Fruit fly (Drosophila melanogaster) whole organism, embryonic: Measurements from ENCODE around the gene Acp76A.

Experiments used
- Ada2b ChIP-seq: fragments of 200-800 bp; sonication (Bioruptor generic); IDR thresholded peaks from 2 replicates; pipeline ENCODE4 v1.3.6; 2022; ENCODE audit warnings: missing biosample characterization, missing genetic modification characterization
- BEAF-32 ChIP-seq: fragments of 200-800 bp; sonication (Bioruptor generic); optimal IDR thresholded peaks from 3 replicates; lab custom pipeline; 2017; ENCODE audit warnings: missing biosample characterization, missing genetic modification characterization, mild to moderate bottlenecking, moderate library complexity, missing genetic modification reagents
- CG11093 ChIP-seq: fragments of 200-800 bp; sonication (Bioruptor generic); IDR thresholded peaks from 3 replicates; pipeline ENCODE4 v1.3.6; 2022; ENCODE audit warnings: missing biosample characterization, missing genetic modification characterization
- CG11247 ChIP-seq: fragments of 200-800 bp; sonication (Bioruptor generic); IDR thresholded peaks from 2 replicates; pipeline ENCODE4 v1.3.6; 2022; ENCODE audit warnings: missing biosample characterization, missing genetic modification characterization
- CG15073 ChIP-seq: fragments of 200-800 bp; sonication (Bioruptor generic); optimal IDR thresholded peaks from 2 replicates; lab custom pipeline; 2016; ENCODE audit warnings: missing biosample characterization, missing genetic modification characterization
- CG1529 ChIP-seq: fragments of 200-800 bp; sonication (Bioruptor generic); optimal IDR thresholded peaks from 3 replicates; lab custom pipeline; 2018; ENCODE audit warnings: missing biosample characterization, missing genetic modification characterization
- CG17359 ChIP-seq: fragments of 200-800 bp; sonication (Bioruptor generic); optimal IDR thresholded peaks from 3 replicates; lab custom pipeline; 2018; ENCODE audit warnings: missing biosample characterization, mild to moderate bottlenecking, missing genetic modification characterization, moderate library complexity
- CG17802 ChIP-seq: fragments of 200-800 bp; sonication (Bioruptor generic); optimal IDR thresholded peaks from 2 replicates; lab custom pipeline; 2018; ENCODE audit warnings: missing biosample characterization, mild to moderate bottlenecking, missing genetic modification characterization, moderate library complexity
- CG2678 ChIP-seq: fragments of 200-800 bp; sonication (Bioruptor generic); optimal IDR thresholded peaks from 3 replicates; lab custom pipeline; 2019; ENCODE audit warnings: missing biosample characterization, mild to moderate bottlenecking, missing genetic modification characterization, moderate library complexity
- CG31224 ChIP-seq: fragments of 200-800 bp; sonication (Bioruptor generic); IDR thresholded peaks from 2 replicates; pipeline ENCODE4 v1.3.6; 2022; ENCODE audit warnings: missing biosample characterization, missing genetic modification characterization
- CG4328 ChIP-seq: fragments of 200-800 bp; sonication (Bioruptor generic); optimal IDR thresholded peaks from 3 replicates; lab custom pipeline; 2017; ENCODE audit warnings: missing biosample characterization, missing genetic modification reagents, missing genetic modification characterization
- CG4404 ChIP-seq: fragments of 200-800 bp; sonication (Bioruptor generic); IDR thresholded peaks from 2 replicates; pipeline ENCODE4 v1.3.6; 2022; ENCODE audit warnings: missing biosample characterization, missing genetic modification characterization
- CG4707 ChIP-seq: fragments of 200-800 bp; sonication (Bioruptor generic); optimal IDR thresholded peaks from 2 replicates; lab custom pipeline; 2018; ENCODE audit warnings: missing biosample characterization, mild to moderate bottlenecking, missing genetic modification characterization, moderate library complexity
- CG4730 ChIP-seq: fragments of 200-800 bp; sonication (Bioruptor generic); IDR thresholded peaks from 2 replicates; pipeline ENCODE4 v1.3.6; 2022; ENCODE audit warnings: missing biosample characterization, missing genetic modification characterization
- CG5953 ChIP-seq: fragments of 200-800 bp; sonication (Bioruptor generic); IDR thresholded peaks from 2 replicates; pipeline ENCODE4 v1.3.6; 2022; ENCODE audit warnings: missing biosample characterization, missing genetic modification characterization
- CG6683 ChIP-seq: fragments of 200-800 bp; sonication (Bioruptor generic); optimal IDR thresholded peaks from 2 replicates; lab custom pipeline; 2017; ENCODE audit warnings: missing biosample characterization, mild to moderate bottlenecking, missing genetic modification characterization, missing genetic modification reagents
- CG7987 ChIP-seq: fragments of 200-800 bp; sonication (Bioruptor generic); optimal IDR thresholded peaks from 2 replicates; lab custom pipeline; 2018; ENCODE audit warnings: missing biosample characterization, mild to moderate bottlenecking, missing genetic modification characterization, moderate library complexity
- CG8765 ChIP-seq: fragments of 200-800 bp; sonication (Bioruptor generic); IDR thresholded peaks from 2 replicates; pipeline ENCODE4 v1.3.6; 2022; ENCODE audit warnings: missing biosample characterization, missing genetic modification characterization
- Dll ChIP-seq: fragments of 200-800 bp; sonication (Bioruptor generic); IDR thresholded peaks from 4 replicates; pipeline ENCODE4 v1.3.6; 2022; ENCODE audit warnings: missing biosample characterization, missing genetic modification characterization; ENCODE audit not compliant: partially characterized antibody
- Drgx ChIP-seq: fragments of 200-800 bp; sonication (Bioruptor generic); IDR thresholded peaks from 2 replicates; pipeline ENCODE4 v1.3.6; 2022; ENCODE audit warnings: missing biosample characterization, missing genetic modification characterization
- E2f1 ChIP-seq: fragments of 200-800 bp; sonication (Bioruptor generic); IDR thresholded peaks from 2 replicates; pipeline ENCODE4 v1.3.6; 2022; ENCODE audit warnings: missing biosample characterization, missing genetic modification characterization
- E2f2 ChIP-seq: fragments of 200-800 bp; sonication (Bioruptor generic); IDR thresholded peaks from 2 replicates; pipeline ENCODE4 v1.3.6; 2022; ENCODE audit warnings: missing biosample characterization, missing genetic modification characterization
- Hr78 ChIP-seq, 2 experiments: fragments of 200-800 bp in 1 of 2; fragments of >200 bp in 1 of 2; sonication (Bioruptor generic) in 1 of 2; optimal IDR thresholded peaks; 2 replicates each; lab custom pipeline; 2017 to 2019; ENCODE audit warnings: missing biosample characterization in 2 of 2, missing genetic modification characterization in 2 of 2, mild to moderate bottlenecking in 1 of 2, moderate library complexity in 1 of 2
- Med ChIP-seq: fragments of 200-800 bp; sonication (Bioruptor generic); peaks from one replicate; lab custom pipeline; 2016; ENCODE audit warnings: missing biosample characterization, missing genetic modification characterization, mild to moderate bottlenecking, inconsistent platforms, moderate library complexity
- Mrtf ChIP-seq: fragments of 200-800 bp; sonication (Bioruptor generic); IDR thresholded peaks from 3 replicates; pipeline ENCODE4 v1.3.6; 2022; ENCODE audit warnings: missing biosample characterization, missing genetic modification characterization
- Sry-δ ChIP-seq: fragments of 200-800 bp; sonication (Bioruptor generic); optimal IDR thresholded peaks from 2 replicates; lab custom pipeline; 2016; ENCODE audit warnings: missing biosample characterization, missing genetic modification characterization
- Xbp1 ChIP-seq: fragments of 200-800 bp; sonication (Bioruptor generic); optimal IDR thresholded peaks from 3 replicates; lab custom pipeline; 2016; ENCODE audit warnings: missing biosample characterization, mild to moderate bottlenecking, missing genetic modification characterization
- abd-A ChIP-seq: fragments of 200-800 bp; sonication (Bioruptor generic); optimal IDR thresholded peaks from 3 replicates; lab custom pipeline; 2019; ENCODE audit warnings: missing biosample characterization, mild to moderate bottlenecking, missing genetic modification characterization, moderate library complexity
- dan ChIP-seq: fragments of 200-800 bp; sonication (Bioruptor generic); IDR thresholded peaks from 2 replicates; pipeline ENCODE4 v1.3.6; 2022; ENCODE audit warnings: missing biosample characterization, missing genetic modification characterization
- dysf ChIP-seq: fragments of 200-800 bp; sonication (Bioruptor generic); IDR thresholded peaks from 3 replicates; pipeline ENCODE4 v1.3.6; 2022; ENCODE audit warnings: missing biosample characterization, missing genetic modification characterization
- fd64A ChIP-seq: fragments of 200-800 bp; sonication (Bioruptor generic); optimal IDR thresholded peaks from 3 replicates; lab custom pipeline; 2018; ENCODE audit warnings: missing biosample characterization, mild to moderate bottlenecking, missing genetic modification characterization
- gem ChIP-seq: fragments of 200-800 bp; sonication (Bioruptor generic); optimal IDR thresholded peaks from 2 replicates; lab custom pipeline; 2019; ENCODE audit warnings: missing biosample characterization, mild to moderate bottlenecking, missing genetic modification characterization, moderate library complexity
- grn ChIP-seq: fragments of 200-800 bp; sonication (Bioruptor generic); optimal IDR thresholded peaks from 3 replicates; lab custom pipeline; 2017; ENCODE audit warnings: missing biosample characterization, missing genetic modification characterization
- hkb ChIP-seq, 2 experiments: fragments of 200-800 bp in 1 of 2; fragments of >200 bp in 1 of 2; sonication (Bioruptor generic) in 1 of 2; IDR thresholded peaks in 1 of 2; optimal IDR thresholded peaks in 1 of 2; 2 replicates each; pipeline versions ENCODE4 v1.3.6 to Lab custom; 2017 to 2022; ENCODE audit warnings: missing biosample characterization in 1 of 2, missing genetic modification characterization in 1 of 2
- insv ChIP-seq, 2 experiments: fragments of 200-800 bp; sonication (Bioruptor generic); optimal IDR thresholded peaks; 3 replicates each; lab custom pipeline; 2016 to 2018; ENCODE audit warnings: missing biosample characterization in 2 of 2, missing genetic modification characterization in 2 of 2
- jumu ChIP-seq: fragments of 200-800 bp; sonication (Bioruptor generic); optimal IDR thresholded peaks from 3 replicates; lab custom pipeline; 2016; ENCODE audit warnings: missing biosample characterization, missing genetic modification characterization
- ken ChIP-seq: fragments of 200-800 bp; sonication (Bioruptor generic); IDR thresholded peaks from 3 replicates; pipeline ENCODE4 v1.3.6; 2022; ENCODE audit warnings: missing biosample characterization, missing genetic modification characterization
- maf-S ChIP-seq: fragments of 200-800 bp; sonication (Bioruptor generic); optimal IDR thresholded peaks from 2 replicates; lab custom pipeline; 2016; ENCODE audit warnings: missing biosample characterization, missing genetic modification characterization
- nerfin-1 ChIP-seq: fragments of 200-800 bp; sonication (Bioruptor generic); optimal IDR thresholded peaks from 3 replicates; lab custom pipeline; 2019; ENCODE audit warnings: missing biosample characterization, mild to moderate bottlenecking, missing genetic modification characterization, moderate library complexity
- pnt ChIP-seq: fragments of 200-800 bp; sonication (Bioruptor generic); optimal IDR thresholded peaks from 3 replicates; lab custom pipeline; 2016; ENCODE audit warnings: missing biosample characterization, missing genetic modification characterization
- sd ChIP-seq: fragments of 200-800 bp; sonication (Bioruptor generic); optimal IDR thresholded peaks from 3 replicates; lab custom pipeline; 2018; ENCODE audit warnings: missing biosample characterization, mild to moderate bottlenecking, missing genetic modification characterization, moderate library complexity
- sens ChIP-seq: fragments of 200-800 bp; sonication (Bioruptor generic); peaks from one replicate; lab custom pipeline; 2016; ENCODE audit warnings: missing biosample characterization, missing genetic modification characterization
- sima ChIP-seq: fragments of 200-800 bp; sonication (Bioruptor generic); optimal IDR thresholded peaks from 2 replicates; lab custom pipeline; 2016; ENCODE audit warnings: missing biosample characterization, missing genetic modification characterization
- slbo ChIP-seq: fragments of 200-800 bp; sonication (Bioruptor generic); IDR thresholded peaks from 2 replicates; pipeline ENCODE4 v1.3.6; 2022; ENCODE audit warnings: missing biosample characterization, missing genetic modification characterization
- sna ChIP-seq: fragments of 200-800 bp; sonication (Bioruptor generic); IDR thresholded peaks from 2 replicates; pipeline ENCODE4 v1.3.6; 2022; ENCODE audit warnings: missing biosample characterization, missing genetic modification characterization; ENCODE audit not compliant: partially characterized antibody
- so ChIP-seq: fragments of 200-800 bp; sonication (Bioruptor generic); IDR thresholded peaks from 3 replicates; pipeline ENCODE4 v1.3.6; 2022; ENCODE audit warnings: missing biosample characterization, missing genetic modification characterization
- z ChIP-seq: fragments of 200-800 bp; sonication (Bioruptor generic); IDR thresholded peaks from 3 replicates; pipeline ENCODE4 v1.3.6; 2022; ENCODE audit warnings: missing biosample characterization, missing genetic modification characterization
- zf30C ChIP-seq: fragments of 200-800 bp; sonication (Bioruptor generic); optimal IDR thresholded peaks from 3 replicates; lab custom pipeline; 2018; ENCODE audit warnings: missing biosample characterization, mild to moderate bottlenecking, missing genetic modification characterization

Gene Acp76A

DNA sequence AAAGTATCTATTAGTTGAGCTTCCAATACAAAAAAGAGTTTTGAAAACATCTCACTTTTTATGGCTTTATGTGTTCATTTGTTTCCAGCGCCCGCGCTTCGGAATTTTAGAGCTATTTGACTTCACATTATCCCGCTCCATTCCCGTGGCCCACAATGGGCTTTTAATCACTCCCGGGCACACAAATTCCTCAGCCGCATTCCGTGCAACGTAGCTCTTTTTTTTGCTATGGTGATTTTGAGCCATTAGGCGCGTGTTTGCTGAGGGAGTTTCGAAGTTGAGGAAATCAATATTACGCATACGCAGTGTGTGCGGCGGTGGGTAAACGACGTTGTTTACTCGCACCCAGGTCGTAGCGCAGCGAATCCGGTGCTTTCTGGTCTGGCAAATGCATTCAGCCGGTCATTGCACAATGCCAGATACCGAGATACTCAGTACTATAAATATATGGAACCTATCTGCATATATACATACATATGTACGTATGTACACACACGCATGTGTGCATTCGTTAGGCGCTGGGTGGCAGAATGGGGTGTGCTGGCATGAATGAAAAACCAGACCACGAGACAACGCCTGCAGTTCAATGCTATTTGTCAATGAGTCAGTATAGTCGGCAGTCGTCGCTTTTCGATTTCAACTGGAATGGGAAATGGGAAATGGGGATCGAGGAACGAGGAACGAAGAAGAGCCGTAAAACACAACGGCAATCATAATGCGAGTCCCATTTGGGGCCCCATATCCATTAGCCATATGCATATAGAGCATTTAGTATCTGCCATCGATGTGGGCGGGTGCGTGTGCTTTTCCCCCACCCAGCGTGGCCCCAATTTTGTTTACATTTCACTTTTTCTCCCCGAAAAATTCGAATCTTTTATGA lies 21.4 kb upstream of the Acp76A start (continued):
- no peak for TF ChIP-seq jumu
- TF ChIP-seq sna (GFP tag; lab: Robert Waterston, UW) = 0 out of 2 replicates have a peak, but pooled peaks have one; percentile 18
- 0 out of 2 replicates have a peak, but pooled peaks have one; percentile 23 for TF ChIP-seq CG11247 (GFP tag; lab: Robert Waterston, UW)
- TF ChIP-seq CG2678 (tag; lab: Kevin White, UChicago) = peak; percentile 23
- no peak for TF ChIP-seq Xbp1
- no peak for TF ChIP-seq CG4404 (GFP tag; lab: Robert Waterston, UW)
- TF ChIP-seq CG15073 (GFP tag; lab: Kevin White, UChicago) = no peak
- TF ChIP-seq CG4707 (GFP tag; lab: Kevin White, UChicago) = peak; percentile 10
- no peak for TF ChIP-seq sima
- peak; percentile 4 for TF ChIP-seq pnt (GFP tag; lab: Kevin White, UChicago)
- TF ChIP-seq Mrtf (GFP tag; lab: Robert Waterston, UW) = 0 out of 3 replicates have a peak, but pooled peaks have one; percentile 46
- TF ChIP-seq abd-A (tag; lab: Kevin White, UChicago) = peak; percentile 42
- no peak for TF ChIP-seq CG17802 (tag; lab: Kevin White, UChicago)
- TF ChIP-seq sd = peak; percentile 94
- TF ChIP-seq CG4730 (GFP tag; lab: Robert Waterston, UW) = no peak
- no peak for TF ChIP-seq insv (GFP tag; optimal IDR thresholded peaks at IDR 0.05; lab: Kevin White, UChicago)
- no peak for TF ChIP-seq grn (GFP tag; lab: Kevin White, UChicago)
- TF ChIP-seq CG5953 (GFP tag; lab: Robert Waterston, UW) = peak; percentile 70
- peak; percentile 53 for TF ChIP-seq CG17359
- no peak for TF ChIP-seq BEAF-32 (GFP tag; lab: Kevin White, UChicago)
- no peak for TF ChIP-seq zf30C (GFP tag; lab: Kevin White, UChicago)
- peak; percentile 23 for TF ChIP-seq CG7987 (GFP tag; lab: Kevin White, UChicago)
- TF ChIP-seq dysf (GFP tag; lab: Robert Waterston, UW) = no peak
- TF ChIP-seq Sry-δ (GFP tag; lab: Kevin White, UChicago) = no peak
- TF ChIP-seq so = peak; percentile 49; the same call in 1 of the 3 replicates
- TF ChIP-seq CG8765 (GFP tag; lab: Robert Waterston, UW) = 0 out of 2 replicates have a peak, but pooled peaks have one; percentile 17
- no peak for TF ChIP-seq CG31224 (GFP tag; lab: Robert Waterston, UW)
- TF ChIP-seq slbo (GFP tag; lab: Robert Waterston, UW) = no peak
- TF ChIP-seq fd64A (GFP tag; lab: Kevin White, UChicago) = peak; percentile 61
- TF ChIP-seq Dll = no peak
- peak; percentile 36 for TF ChIP-seq CG1529 (GFP tag; lab: Kevin White, UChicago)
- peak; percentile 75 for TF ChIP-seq Med
- TF ChIP-seq ken (GFP tag; lab: Robert Waterston, UW) = no peak
- no peak for TF ChIP-seq CG4328 (GFP tag; lab: Kevin White, UChicago)
- peak; percentile 61 for TF ChIP-seq sens (GFP tag; lab: Kevin White, UChicago)
- no peak for TF ChIP-seq z
- peak; percentile 8 for TF ChIP-seq CG6683
- no peak for TF ChIP-seq dan (GFP tag; lab: Robert Waterston, UW)
- TF ChIP-seq CG11093 = 0 out of 3 replicates have a peak, but pooled peaks have one; percentile 20
- no peak for TF ChIP-seq Ada2b (GFP tag; lab: Robert Waterston, UW)
- TF ChIP-seq Drgx (GFP tag; lab: Robert Waterston, UW) = peak; percentile 49; the same call in 1 of the 2 replicates
- no peak for TF ChIP-seq hkb (optimal IDR thresholded peaks at IDR 0.05; lab: Kevin White, UChicago)
- peak; percentile 53; the same call in 1 of the 2 replicates for TF ChIP-seq hkb (GFP tag; IDR thresholded peaks at IDR 0.05; lab: Robert Waterston, UW)
- peak; percentile 1 for TF ChIP-seq nerfin-1 (tag; lab: Kevin White, UChicago)
- TF ChIP-seq E2f1 (GFP tag; lab: Robert Waterston, UW) = no peak
- TF ChIP-seq gem (tag; lab: Kevin White, UChicago) = peak; percentile 35
- 0 out of 2 replicates have a peak, but pooled peaks have one; percentile 7 for TF ChIP-seq E2f2
- TF ChIP-seq maf-S (GFP tag; lab: Kevin White, UChicago) = no peak
- no peak for TF ChIP-seq Hr78 (GFP tag; optimal IDR thresholded peaks at IDR 0.05; lab: Kevin White, UChicago)
